Worm (Caenorhabditis elegans): ENCODE results near the gene tbx-31.

DNA sequence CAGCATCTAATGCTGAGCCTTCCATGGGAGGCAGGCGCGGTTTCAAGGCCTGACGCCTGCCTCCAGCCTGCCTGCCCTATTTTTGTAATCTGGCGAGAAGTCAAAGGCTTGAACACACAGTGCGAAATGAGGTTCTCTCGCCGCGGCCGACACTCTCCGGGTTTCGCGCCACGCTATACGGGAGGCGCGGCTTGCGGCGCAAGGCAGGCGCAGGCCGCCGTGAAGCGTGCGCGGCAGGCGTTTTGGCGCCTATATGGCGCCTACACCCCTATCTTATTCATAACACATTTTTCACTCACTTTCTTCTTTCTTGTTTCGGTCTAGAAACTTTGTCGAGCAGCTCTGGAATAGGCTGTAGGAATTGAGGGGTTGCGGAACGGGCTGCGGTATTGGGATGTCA, 29.1 kb upstream of the tbx-31 start:
- no peak for TF ChIP-seq W03F9.2 (tag; optimal IDR thresholded peaks at IDR 0.05)
- no peak for TF ChIP-seq dao-5 (tag; optimal IDR thresholded peaks at IDR 0.05)

Measured in whole organism, L4/young adult.